Worm (Caenorhabditis elegans): ENCODE measurements around the gene Y38A10A.11.

- TF ChIP-seq blmp-1 (tag; optimal IDR thresholded peaks at IDR 0.05; ENCODE audit: insufficient read depth) (peak; percentile 98), elt-1 (tag; optimal IDR thresholded peaks at IDR 0.05) (no peak), nhr-25 (tag; optimal IDR thresholded peaks at IDR 0.05) (no peak)
Measured at ce11 chrV:6105374-6105773, 2.0 kb upstream of the Y38A10A.11 start, which contains the start of gene atf-8.
